Fruit fly (Drosophila melanogaster) whole organism, pupa: ENCODE data around the gene Rpt5.
A peak's percentile ranks its signal among the peaks of the same experiment; 100 is the strongest.

Experiments
- CG10348 ChIP-seq: fragments of 200-800 bp; sonication (Bioruptor generic); IDR thresholded peaks from 2 replicates; pipeline ENCODE4 v1.3.6; 2022; ENCODE audit warnings: missing biosample characterization, missing genetic modification characterization
- CG12605 ChIP-seq: fragments of 200-800 bp; sonication (Bioruptor generic); IDR thresholded peaks from 2 replicates; pipeline ENCODE4 v1.3.6; 2022; ENCODE audit warnings: missing biosample characterization, missing genetic modification characterization
- CG13204 ChIP-seq: fragments of 200-800 bp; sonication (Bioruptor generic); optimal IDR thresholded peaks from 2 replicates; lab custom pipeline; 2018; ENCODE audit warnings: missing biosample characterization, mild to moderate bottlenecking, missing genetic modification characterization, moderate library complexity
- CG14655 ChIP-seq: fragments of 200-800 bp; sonication (Bioruptor generic); optimal IDR thresholded peaks from 3 replicates; lab custom pipeline; 2017; ENCODE audit warnings: mild to moderate bottlenecking, missing biosample characterization, missing genetic modification reagents, missing genetic modification characterization
- CG15710 ChIP-seq: fragments of 200-800 bp; sonication (Bioruptor generic); optimal IDR thresholded peaks from 2 replicates; lab custom pipeline; 2018; ENCODE audit warnings: missing biosample characterization, mild to moderate bottlenecking, missing genetic modification characterization, moderate library complexity
- CG17806 ChIP-seq: fragments of 200-800 bp; sonication (Bioruptor generic); optimal IDR thresholded peaks from 2 replicates; lab custom pipeline; 2018; ENCODE audit warnings: missing biosample characterization, mild to moderate bottlenecking, missing genetic modification characterization, moderate library complexity
- CG32121 ChIP-seq: fragments of 200-800 bp; sonication (Bioruptor generic); IDR thresholded peaks from 2 replicates; pipeline ENCODE4 v1.3.6; 2022; ENCODE audit warnings: missing biosample characterization, missing genetic modification characterization
- CG34367 ChIP-seq: fragments of 200-800 bp; sonication (Bioruptor generic); optimal IDR thresholded peaks from 2 replicates; lab custom pipeline; 2018; ENCODE audit warnings: missing biosample characterization, mild to moderate bottlenecking, missing genetic modification characterization
- CG4496 ChIP-seq: fragments of 200-800 bp; sonication (Bioruptor generic); IDR thresholded peaks from 3 replicates; pipeline ENCODE4 v1.3.6; 2022; ENCODE audit warnings: missing biosample characterization, missing genetic modification characterization
- CG8159 ChIP-seq: fragments of 200-800 bp; sonication (Bioruptor generic); optimal IDR thresholded peaks from 3 replicates; lab custom pipeline; 2018; ENCODE audit warnings: missing biosample characterization, mild to moderate bottlenecking, missing genetic modification characterization, moderate library complexity
- CG8301 ChIP-seq: fragments of 200-800 bp; sonication (Bioruptor generic); optimal IDR thresholded peaks from 2 replicates; lab custom pipeline; 2018; ENCODE audit warnings: missing biosample characterization, mild to moderate bottlenecking, missing genetic modification characterization
- CG9948 ChIP-seq: fragments of 200-800 bp; sonication (Bioruptor generic); optimal IDR thresholded peaks from 2 replicates; lab custom pipeline; 2018; ENCODE audit warnings: missing biosample characterization, mild to moderate bottlenecking, missing genetic modification characterization, moderate library complexity
- D1 ChIP-seq: fragments of 200-800 bp; sonication (Bioruptor generic); optimal IDR thresholded peaks from 2 replicates; lab custom pipeline; 2018; ENCODE audit warnings: missing biosample characterization, mild to moderate bottlenecking, missing genetic modification characterization, moderate library complexity
- EcR ChIP-seq: fragments of 200-800 bp; sonication (Bioruptor generic); optimal IDR thresholded peaks from 3 replicates; lab custom pipeline; 2019; ENCODE audit warnings: missing biosample characterization, missing genetic modification characterization, mild to moderate bottlenecking, moderate library complexity, missing genetic modification reagents
- Ets98B ChIP-seq: fragments of 200-800 bp; sonication (Bioruptor generic); IDR thresholded peaks from 2 replicates; pipeline ENCODE4 v1.3.6; 2022; ENCODE audit warnings: missing biosample characterization, missing genetic modification characterization
- Pif1A ChIP-seq: fragments of 200-800 bp; sonication (Bioruptor generic); optimal IDR thresholded peaks from 3 replicates; lab custom pipeline; 2016; ENCODE audit warnings: missing biosample characterization, missing genetic modification characterization
- Pif1B ChIP-seq: fragments of 200-800 bp; sonication (Bioruptor generic); optimal IDR thresholded peaks from 3 replicates; lab custom pipeline; 2016; ENCODE audit warnings: missing biosample characterization, missing genetic modification characterization
- Snoo ChIP-seq: fragments of 200-800 bp; sonication (Bioruptor generic); optimal IDR thresholded peaks from 3 replicates; lab custom pipeline; 2017; ENCODE audit warnings: missing biosample characterization, mild to moderate bottlenecking, missing genetic modification characterization, inconsistent platforms
- fd96Ca ChIP-seq: fragments of 200-800 bp; sonication (Bioruptor generic); IDR thresholded peaks from 3 replicates; pipeline ENCODE4 v1.3.6; 2022; ENCODE audit warnings: missing biosample characterization, missing genetic modification characterization
- gl ChIP-seq: fragments of 200-800 bp; sonication (Bioruptor generic); optimal IDR thresholded peaks from 2 replicates; lab custom pipeline; 2018; ENCODE audit warnings: missing biosample characterization, mild to moderate bottlenecking, missing genetic modification characterization
- rn ChIP-seq: fragments of 200-800 bp; sonication (Bioruptor generic); IDR thresholded peaks from 2 replicates; pipeline ENCODE4 v1.3.6; 2022; ENCODE audit warnings: missing biosample characterization, missing genetic modification characterization

The Rpt5 gene

DNA sequence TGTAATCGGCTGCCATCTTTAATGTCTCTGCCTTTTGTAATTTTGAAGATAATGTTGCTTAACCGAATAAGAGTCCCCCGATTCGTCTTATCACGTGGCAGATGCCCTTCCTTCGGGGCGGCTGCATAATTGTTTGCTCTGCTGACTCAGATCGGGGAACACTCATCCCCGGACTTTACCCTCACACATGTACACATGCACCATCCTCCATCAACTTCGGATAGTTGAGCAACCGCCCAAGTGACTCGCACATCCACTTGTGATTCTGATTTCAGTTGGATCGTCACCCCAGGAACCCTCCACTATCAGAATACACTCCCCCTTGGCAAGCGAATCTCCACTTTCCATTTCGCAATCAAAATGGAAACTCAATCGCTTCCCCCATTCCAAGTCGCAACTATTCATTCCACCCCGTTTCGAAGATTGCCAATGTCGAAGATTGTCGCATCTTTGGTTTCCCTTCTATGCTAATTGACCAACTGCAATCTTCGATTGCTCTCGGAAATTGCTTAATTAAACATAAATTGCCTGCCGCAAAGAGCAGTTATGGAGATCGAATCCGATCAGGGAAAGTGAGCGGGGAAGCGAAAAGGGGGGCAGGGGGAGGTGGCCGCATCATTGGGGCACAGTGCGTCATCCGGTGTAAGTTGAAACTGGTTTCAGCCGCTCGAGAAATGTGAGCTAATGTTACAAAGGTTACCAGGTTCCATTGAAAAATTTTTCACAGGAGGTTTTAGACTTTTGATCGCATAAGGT, 32.4 kb downstream of the Rpt5 start:
- peak; percentile 47 for TF ChIP-seq EcR (GFP tag; lab: Kevin White, UChicago)
- TF ChIP-seq fd96Ca (GFP tag; lab: Robert Waterston, UW) = no peak
- no peak for TF ChIP-seq Ets98B (GFP tag; lab: Robert Waterston, UW)
- TF ChIP-seq CG17806 (tag; lab: Kevin White, UChicago) = no peak
- no peak for TF ChIP-seq CG9948
- no peak for TF ChIP-seq CG15710 (tag; lab: Kevin White, UChicago)
- TF ChIP-seq CG13204 = peak; percentile 44
- no peak for TF ChIP-seq CG14655 (GFP tag; lab: Kevin White, UChicago)
- no peak for TF ChIP-seq CG8159 (tag; lab: Kevin White, UChicago)
- no peak for TF ChIP-seq CG4496
- peak; percentile 68 for TF ChIP-seq gl (tag; lab: Kevin White, UChicago)
- TF ChIP-seq CG12605 (GFP tag; lab: Robert Waterston, UW) = no peak
- TF ChIP-seq CG8301 (tag; lab: Kevin White, UChicago) = no peak
- no peak for TF ChIP-seq Pif1A (GFP tag; lab: Kevin White, UChicago)
- TF ChIP-seq Snoo (tag; lab: Kevin White, UChicago) = no peak
- TF ChIP-seq CG32121 (GFP tag; lab: Robert Waterston, UW) = no peak
- TF ChIP-seq CG10348 = no peak
- no peak for TF ChIP-seq D1 (tag; lab: Kevin White, UChicago)
- TF ChIP-seq, all 21 proteins: peak for 3

DNA sequence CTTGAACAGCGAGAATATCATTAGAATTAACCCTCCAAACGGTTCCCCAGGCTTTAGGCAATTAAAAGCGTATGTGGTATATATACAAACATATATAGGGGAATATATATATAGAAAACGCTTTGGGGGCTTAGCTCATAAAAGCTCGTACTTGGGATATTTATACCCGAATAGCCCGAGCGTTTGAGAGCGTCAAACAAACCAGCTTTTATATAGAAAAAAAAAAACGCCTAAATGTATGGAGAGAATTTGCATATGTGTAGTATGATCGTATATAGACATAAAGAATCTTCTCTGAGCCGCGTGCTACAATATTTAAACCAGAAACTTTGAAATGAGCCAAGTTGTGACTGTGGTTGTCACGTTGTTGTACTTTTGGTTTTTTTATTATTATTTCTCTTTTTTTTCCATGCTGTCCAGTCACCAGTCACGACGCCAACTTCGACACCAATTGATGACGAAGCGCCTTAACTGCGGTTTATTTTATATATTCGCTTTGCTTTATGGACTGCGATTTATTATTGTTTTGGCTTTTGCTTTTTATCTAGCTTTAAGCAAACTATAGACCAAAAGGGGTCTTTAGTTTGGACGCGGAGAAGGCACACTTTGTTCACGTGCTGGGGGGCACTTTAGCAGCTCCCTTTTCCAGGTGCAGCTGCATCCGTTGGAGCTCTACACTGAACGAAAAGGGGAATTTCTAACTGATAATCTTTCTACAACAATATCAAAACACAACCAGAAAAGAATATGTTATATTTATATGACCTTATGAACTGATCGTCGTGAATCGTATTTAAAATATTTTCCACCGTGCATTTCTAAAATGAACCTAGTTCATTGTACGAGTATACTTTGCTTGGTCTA, 34.3 kb downstream of the Rpt5 start:
- TF ChIP-seq Pif1A (GFP tag; lab: Kevin White, UChicago) (peak; percentile 38), D1 (tag; lab: Kevin White, UChicago) (peak; percentile 50), Snoo (tag; lab: Kevin White, UChicago) (no peak), CG32121 (GFP tag; lab: Robert Waterston, UW) (peak; percentile 39; the same call in 1 of the 2 replicates), CG34367 (peak; percentile 21), CG8159 (tag; lab: Kevin White, UChicago) (peak; percentile 62), CG8301 (tag; lab: Kevin White, UChicago) (peak; percentile 20), CG15710 (tag; lab: Kevin White, UChicago) (peak; percentile 51), gl (tag; lab: Kevin White, UChicago) (peak; percentile 69), fd96Ca (GFP tag; lab: Robert Waterston, UW) (peak; percentile 71; the same call in 2 of the 3 replicates), EcR (GFP tag; lab: Kevin White, UChicago) (no peak), CG10348 (no peak), Ets98B (GFP tag; lab: Robert Waterston, UW) (peak; percentile 57), CG4496 (peak; percentile 88), CG17806 (tag; lab: Kevin White, UChicago) (peak; percentile 33), Pif1B (GFP tag; lab: Kevin White, UChicago) (peak; percentile 78), CG14655 (GFP tag; lab: Kevin White, UChicago) (peak; percentile 77), CG9948 (peak; percentile 63), rn (peak; percentile 71), CG13204 (no peak), CG12605 (GFP tag; lab: Robert Waterston, UW) (no peak; the same call in 1 of the 2 replicates)

DNA sequence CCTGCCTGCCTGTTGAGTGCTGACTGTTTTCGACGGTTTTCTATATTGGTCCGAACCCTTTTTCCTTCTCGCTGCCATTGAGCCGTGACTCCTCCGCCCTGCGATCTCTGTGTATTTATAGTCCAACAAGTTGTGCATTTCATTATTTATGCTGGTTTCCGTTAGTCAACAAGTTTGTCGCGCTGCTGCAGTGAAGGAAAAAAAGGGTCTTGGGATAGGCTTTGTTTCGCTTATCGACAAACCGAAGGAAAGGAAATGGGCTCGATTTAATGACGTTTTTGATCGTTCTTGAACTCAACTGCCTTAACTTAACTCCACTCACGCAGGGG, 34.9 kb downstream of the Rpt5 start:
- TF ChIP-seq CG13204 (no peak), EcR (GFP tag; lab: Kevin White, UChicago) (peak; percentile 85)

DNA sequence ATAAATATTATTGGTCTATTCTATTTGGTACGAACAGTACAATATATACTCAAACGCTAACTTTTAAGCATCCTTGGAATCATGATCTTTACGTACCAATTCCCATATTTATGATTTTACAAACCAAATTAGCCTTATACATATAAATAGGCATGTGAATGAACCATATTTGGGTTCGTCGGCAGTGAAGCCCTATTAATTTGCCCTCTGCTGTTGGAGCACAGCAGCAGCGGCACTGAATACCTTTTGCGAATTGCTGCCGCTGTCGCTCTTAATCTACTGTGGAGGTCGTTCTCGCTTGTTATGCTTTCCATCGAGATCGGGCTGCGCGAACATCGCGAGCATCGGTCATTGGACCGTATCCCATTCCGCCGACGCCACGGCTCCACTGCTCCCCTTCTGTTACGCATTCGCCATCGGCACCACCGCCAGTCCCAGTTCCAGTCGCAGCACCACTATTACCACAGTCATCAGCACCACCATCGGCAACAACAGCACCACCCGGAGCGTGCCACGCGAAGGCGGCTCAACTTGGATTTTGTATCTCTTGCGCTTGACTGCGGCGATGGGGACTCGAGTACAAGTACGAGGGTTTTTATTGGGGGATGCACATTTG, 35.8 kb downstream of the Rpt5 start:
- TF ChIP-seq fd96Ca (GFP tag; lab: Robert Waterston, UW) (peak; percentile 64; the same call in 2 of the 3 replicates), EcR (GFP tag; lab: Kevin White, UChicago) (peak; percentile 98), CG15710 (tag; lab: Kevin White, UChicago) (peak; percentile 77), rn (no peak), CG12605 (GFP tag; lab: Robert Waterston, UW) (peak; percentile 48; the same call in 1 of the 2 replicates), D1 (tag; lab: Kevin White, UChicago) (peak; percentile 50), CG14655 (GFP tag; lab: Kevin White, UChicago) (peak; percentile 82), Ets98B (GFP tag; lab: Robert Waterston, UW) (peak; percentile 43), CG34367 (peak; percentile 67), CG8301 (tag; lab: Kevin White, UChicago) (peak; percentile 80), CG9948 (peak; percentile 80), CG10348 (no peak), CG13204 (peak; percentile 97), Snoo (tag; lab: Kevin White, UChicago) (peak; percentile 60), Pif1A (GFP tag; lab: Kevin White, UChicago) (peak; percentile 67), CG8159 (tag; lab: Kevin White, UChicago) (peak; percentile 83), CG17806 (tag; lab: Kevin White, UChicago) (peak; percentile 79), CG32121 (GFP tag; lab: Robert Waterston, UW) (peak; percentile 62), Pif1B (GFP tag; lab: Kevin White, UChicago) (peak; percentile 74), gl (tag; lab: Kevin White, UChicago) (peak; percentile 37), CG4496 (peak; percentile 41; the same call in 2 of the 3 replicates)
